Worm (Caenorhabditis elegans): Measurements from ENCODE around the gene col-114.
"Not testable (repeated sequence)": the region's sequence is repeated elsewhere in the genome, so short reads cannot be mapped to it uniquely, and the experiment has no call there.

The col-114 gene

ce11 chrIV:7258253-7258652, 11.8 kb upstream of the col-114 start, which contains the start of gene C06E4.6 (continued):
- TF ChIP-seq fkh-10 (GFP tag; optimal IDR thresholded peaks at IDR 0.05) (no peak), jun-1 (tag; optimal IDR thresholded peaks at IDR 0.05) (no peak), unc-98 (GFP tag; IDR thresholded peaks at IDR 0.05) (no peak), nhr-90 (tag; optimal IDR thresholded peaks at IDR 0.05; ENCODE audit: poor library complexity) (no peak), ceh-90 (tag; optimal IDR thresholded peaks at IDR 0.05) (no peak), fkh-4 (tag; optimal IDR thresholded peaks at IDR 0.05; ENCODE audit: borderline replicate concordance) (no peak), grh-1 (GFP tag; IDR thresholded peaks at IDR 0.05) (no peak), hpl-2 (GFP tag; optimal IDR thresholded peaks at IDR 0.05) (no peak)

- not testable (repeated sequence) for TF ChIP-seq hpl-2 (GFP tag; optimal IDR thresholded peaks at IDR 0.05); isw-1 (GFP tag; IDR thresholded peaks at IDR 0.05); efl-1 (optimal IDR thresholded peaks at IDR 0.05); efl-1 (GFP tag; optimal IDR thresholded peaks at IDR 0.05 in 1 of 2)
Observed at ce11 chrIV:7254690-7255089, 8.2 kb upstream of the col-114 start, which contains the start of gene C06E4.5. TSS of gene C06E4.5 (plus strand) at chrIV:7254990.

- TF ChIP-seq ztf-4 (tag; optimal IDR thresholded peaks at IDR 0.05) (no peak), xbp-1 (tag; optimal IDR thresholded peaks at IDR 0.05) (no peak), ceh-63 (GFP tag; optimal IDR thresholded peaks at IDR 0.05) (no peak), rnt-1 (tag; optimal IDR thresholded peaks at IDR 0.05) (peak; percentile 9), tlp-1 (tag; optimal IDR thresholded peaks at IDR 0.05) (no peak), mep-1 (tag; optimal IDR thresholded peaks at IDR 0.05) (no peak), skn-1 (tag; optimal IDR thresholded peaks at IDR 0.05) (no peak), snpc-4 (tag; optimal IDR thresholded peaks at IDR 0.05) (peak; percentile 74), nhr-28 (tag; optimal IDR thresholded peaks at IDR 0.05) (no peak), C34B4.2 (tag; optimal IDR thresholded peaks at IDR 0.05) (no peak), hlh-4 (tag; optimal IDR thresholded peaks at IDR 0.05) (no peak)
Observed at ce11 chrIV:7253271-7253670, 6.8 kb upstream of the col-114 start.

- no peak for TF ChIP-seq ceh-90 (tag; optimal IDR thresholded peaks at IDR 0.05)
- no peak for TF ChIP-seq nhr-12 (tag; optimal IDR thresholded peaks at IDR 0.05)
- TF ChIP-seq sptf-1 (tag; optimal IDR thresholded peaks at IDR 0.05) = no peak
- no peak for TF ChIP-seq efl-1 (optimal IDR thresholded peaks at IDR 0.05)
- no peak for TF ChIP-seq efl-1 (GFP tag; optimal IDR thresholded peaks at IDR 0.05 in 1 of 2)
- no peak for TF ChIP-seq unc-62 (GFP tag; optimal IDR thresholded peaks at IDR 0.05)
- no peak for TF ChIP-seq ama-1 (optimal IDR thresholded peaks at IDR 0.05)
- TF ChIP-seq nhr-47 (tag; optimal IDR thresholded peaks at IDR 0.05) = no peak
- TF ChIP-seq ztf-4 (tag; optimal IDR thresholded peaks at IDR 0.05) = no peak
- TF ChIP-seq unc-86 (tag; optimal IDR thresholded peaks at IDR 0.05) = no peak
- TF ChIP-seq nhr-19 (GFP tag; conservative IDR thresholded peaks at IDR 0.05) = no peak
- no peak for TF ChIP-seq snu-23 (GFP tag; optimal IDR thresholded peaks at IDR 0.05)
- TF ChIP-seq lin-39 (tag; optimal IDR thresholded peaks at IDR 0.05) = no peak
- TF ChIP-seq skn-1 (tag; optimal IDR thresholded peaks at IDR 0.05) = no peak
- TF ChIP-seq nhr-76 (tag; optimal IDR thresholded peaks at IDR 0.05) = no peak
- TF ChIP-seq fkh-8 (tag; optimal IDR thresholded peaks at IDR 0.05) = no peak
- no peak for TF ChIP-seq sox-4 (tag; optimal IDR thresholded peaks at IDR 0.05)
- TF ChIP-seq lin-14 (GFP tag; optimal IDR thresholded peaks at IDR 0.05) = no peak
- no peak for TF ChIP-seq lir-3 (tag; optimal IDR thresholded peaks at IDR 0.05; ENCODE audit: poor library complexity)
- TF ChIP-seq mef-2 (tag; optimal IDR thresholded peaks at IDR 0.05) = no peak
- TF ChIP-seq pax-3 (tag; optimal IDR thresholded peaks at IDR 0.05) = no peak
Observed at ce11 chrIV:7250158-7250557, 3.7 kb upstream of the col-114 start, which contains the start of gene D2024.18. TSS of gene D2024.18 (plus strand) at chrIV:7250458.

All from whole organism, L1 larva.